Worm (Caenorhabditis elegans) whole organism, mixed stage, embryonic: Measurements from ENCODE around the gene K09G1.2.

Source experiments
- M03D4.4 ChIP-seq: sonication (generic microtip); optimal IDR thresholded peaks from 2 replicates; lab custom pipeline; 2017; ENCODE audit warnings: mild to moderate bottlenecking, missing genetic modification characterization, missing compliant biosample characterization
- bed-3 ChIP-seq: fragments of 200-800 bp; sonication (Bioruptor generic); optimal IDR thresholded peaks from 3 replicates; lab custom pipeline; 2018; ENCODE audit warnings: mild to moderate bottlenecking, missing genetic modification characterization, moderate library complexity, missing compliant biosample characterization
- ham-2 ChIP-seq: fragments of 200-800 bp; sonication (Bioruptor generic); optimal IDR thresholded peaks from 2 replicates; lab custom pipeline; 2018; ENCODE audit warnings: mild to moderate bottlenecking, missing genetic modification characterization, missing compliant biosample characterization
- mls-2 ChIP-seq: sonication (generic microtip); optimal IDR thresholded peaks from 2 replicates; lab custom pipeline; 2016; ENCODE audit warnings: mild to moderate bottlenecking, missing genetic modification characterization, moderate library complexity, missing compliant biosample characterization
- nhr-12 ChIP-seq: fragments of 150-350 bp; optimal IDR thresholded peaks from 2 replicates; lab custom pipeline; 2014; ENCODE audit warnings: missing biosample characterization, missing genetic modification characterization
- sptf-1 ChIP-seq: sonication (generic microtip); optimal IDR thresholded peaks from 2 replicates; lab custom pipeline; 2017; ENCODE audit warnings: mild to moderate bottlenecking, missing genetic modification characterization, moderate library complexity, missing compliant biosample characterization
- unc-62 ChIP-seq: fragments of 150-350 bp; optimal IDR thresholded peaks from 2 replicates; lab custom pipeline; 2014; ENCODE audit warnings: missing biosample characterization, missing genetic modification reagents, missing genetic modification characterization
- ztf-11 ChIP-seq: fragments of 150-350 bp; optimal IDR thresholded peaks from 2 replicates; lab custom pipeline; 2014; ENCODE audit warnings: missing biosample characterization, missing genetic modification characterization

- TF ChIP-seq unc-62 (GFP tag; lab: Kevin White, UChicago) (no peak), M03D4.4 (tag; lab: Kevin White, UChicago) (no peak), sptf-1 (tag; lab: Kevin White, UChicago) (no peak), nhr-12 (no peak), mls-2 (no peak), ham-2 (GFP tag; lab: Kevin White, UChicago) (no peak), ztf-11 (tag; lab: Kevin White, UChicago) (no peak), bed-3 (GFP tag; lab: Kevin White, UChicago) (no peak)
Measured at ce11 chrV:9563585-9563984, 26.8 kb upstream of the K09G1.2 start.
